Fruit fly (Drosophila melanogaster) whole organism, adult: ENCODE results near the gene Nrd1.

ENCODE experiments used
- CG11617 ChIP-seq: fragments of 200-800 bp; sonication (Bioruptor generic); optimal IDR thresholded peaks from 2 replicates; lab custom pipeline; 2017; ENCODE audit warnings: mild to moderate bottlenecking, missing biosample characterization, missing genetic modification reagents, missing genetic modification characterization
- CG12768 ChIP-seq: fragments of 200-800 bp; sonication (Bioruptor generic); optimal IDR thresholded peaks from 2 replicates; lab custom pipeline; 2017; ENCODE audit warnings: missing biosample characterization, missing genetic modification characterization, mild to moderate bottlenecking, moderate library complexity, missing genetic modification reagents
- CG14711 ChIP-seq: fragments of 200-800 bp; sonication (Bioruptor generic); optimal IDR thresholded peaks from 2 replicates; lab custom pipeline; 2018; ENCODE audit warnings: missing biosample characterization, mild to moderate bottlenecking, missing genetic modification characterization, moderate library complexity
- CG1620 ChIP-seq: fragments of 200-800 bp; sonication (Bioruptor generic); optimal IDR thresholded peaks from 2 replicates; lab custom pipeline; 2016; ENCODE audit warnings: missing biosample characterization, missing genetic modification characterization
- CG33017 ChIP-seq: fragments of 200-800 bp; sonication (Bioruptor generic); optimal IDR thresholded peaks from 2 replicates; lab custom pipeline; 2018; ENCODE audit warnings: missing biosample characterization, mild to moderate bottlenecking, missing genetic modification characterization, moderate library complexity
- CG5204 ChIP-seq: fragments of 200-800 bp; sonication (Bioruptor generic); optimal IDR thresholded peaks from 2 replicates; lab custom pipeline; 2016; ENCODE audit warnings: missing biosample characterization, missing genetic modification characterization
- CG7045 ChIP-seq: fragments of 200-800 bp; sonication (Bioruptor generic); optimal IDR thresholded peaks from 2 replicates; lab custom pipeline; 2017; ENCODE audit warnings: missing biosample characterization, mild to moderate bottlenecking, missing genetic modification characterization
- CG7101 ChIP-seq: fragments of 200-800 bp; sonication (Bioruptor generic); optimal IDR thresholded peaks from 2 replicates; lab custom pipeline; 2018; ENCODE audit warnings: missing biosample characterization, mild to moderate bottlenecking, missing genetic modification characterization, moderate library complexity
- Clk ChIP-seq: fragments of 200-800 bp; sonication (Bioruptor generic); optimal IDR thresholded peaks from 2 replicates; lab custom pipeline; 2017; ENCODE audit warnings: missing biosample characterization, missing genetic modification characterization
- Crg-1 ChIP-seq: fragments of 200-800 bp; sonication (Bioruptor generic); optimal IDR thresholded peaks from 2 replicates; lab custom pipeline; 2016; ENCODE audit warnings: missing biosample characterization, missing genetic modification characterization
- Hr96 ChIP-seq: fragments of 200-800 bp; sonication (Bioruptor generic); optimal IDR thresholded peaks from 2 replicates; lab custom pipeline; 2016; ENCODE audit warnings: missing biosample characterization, missing genetic modification characterization
- Mnt ChIP-seq: fragments of 200-800 bp; sonication (Bioruptor generic); optimal IDR thresholded peaks from 2 replicates; lab custom pipeline; 2016; ENCODE audit warnings: missing biosample characterization, mild to moderate bottlenecking, missing genetic modification characterization
- bab1 ChIP-seq: fragments of 200-800 bp; sonication (Bioruptor generic); optimal IDR thresholded peaks from 3 replicates; lab custom pipeline; 2019; ENCODE audit warnings: missing biosample characterization, mild to moderate bottlenecking, missing genetic modification characterization, moderate library complexity
- cic ChIP-seq: fragments of 200-800 bp; sonication (Bioruptor generic); optimal IDR thresholded peaks from 2 replicates; lab custom pipeline; 2017; ENCODE audit warnings: missing biosample characterization, mild to moderate bottlenecking, missing genetic modification characterization, moderate library complexity
- cnc ChIP-seq, 2 experiments: fragments of >200 bp; optimal IDR thresholded peaks; 2 replicates each; lab custom pipeline; 2017
- kay ChIP-seq: fragments of 200-800 bp; sonication (Bioruptor generic); peaks from one replicate; lab custom pipeline; 2016; ENCODE audit warnings: missing biosample characterization, missing genetic modification characterization, borderline replicate concordance
- ovo ChIP-seq: fragments of 200-800 bp; sonication (Bioruptor generic); optimal IDR thresholded peaks from 2 replicates; lab custom pipeline; 2016; ENCODE audit warnings: missing biosample characterization, missing genetic modification characterization
- pad ChIP-seq: fragments of 200-800 bp; sonication (Bioruptor generic); optimal IDR thresholded peaks from 3 replicates; lab custom pipeline; 2017; ENCODE audit warnings: missing biosample characterization, missing genetic modification characterization, mild to moderate bottlenecking, moderate library complexity, missing genetic modification reagents
- tj ChIP-seq: fragments of 200-800 bp; sonication (Bioruptor generic); optimal IDR thresholded peaks from 3 replicates; lab custom pipeline; 2017; ENCODE audit warnings: missing biosample characterization, mild to moderate bottlenecking, missing genetic modification characterization, moderate library complexity
- toe ChIP-seq: fragments of 200-800 bp; sonication (Bioruptor generic); optimal IDR thresholded peaks from 2 replicates; lab custom pipeline; 2016; ENCODE audit warnings: missing biosample characterization, missing genetic modification characterization

The Nrd1 gene

dm6 chrX:11818047-11818766, 50.5 kb downstream of the Nrd1 start:
- TF ChIP-seq CG5204 (GFP tag; lab: Kevin White, UChicago), result peak; percentile 83
- peak; percentile 95 for TF ChIP-seq bab1 (GFP tag; lab: Kevin White, UChicago)
- peak; percentile 88 for TF ChIP-seq CG12768 (GFP tag; lab: Kevin White, UChicago)
- peak; percentile 64 for TF ChIP-seq ovo (GFP tag; lab: Kevin White, UChicago)
- TF ChIP-seq kay (GFP tag; lab: Kevin White, UChicago), result peak; percentile 90
- TF ChIP-seq toe (GFP tag; lab: Kevin White, UChicago), result peak; percentile 66
- no peak for TF ChIP-seq cnc (optimal IDR thresholded peaks at IDR 0.05; lab: Kevin White, UChicago)
- peak; percentile 91 for TF ChIP-seq CG14711 (tag; lab: Kevin White, UChicago)
- peak; percentile 68 for TF ChIP-seq cic (GFP tag; lab: Kevin White, UChicago)
- peak; percentile 82 for TF ChIP-seq CG1620 (GFP tag; lab: Kevin White, UChicago)
- peak; percentile 87 for TF ChIP-seq Mnt (GFP tag; lab: Kevin White, UChicago)
- peak; percentile 81 for TF ChIP-seq pad (GFP tag; lab: Kevin White, UChicago)
- TF ChIP-seq CG11617 (GFP tag; lab: Kevin White, UChicago), result peak; percentile 93
- peak; percentile 69 for TF ChIP-seq Clk (GFP tag; lab: Kevin White, UChicago)
- peak; percentile 75 for TF ChIP-seq Crg-1 (GFP tag; lab: Kevin White, UChicago)
- TF ChIP-seq CG33017 (tag; lab: Kevin White, UChicago), result peak; percentile 89
- peak; percentile 96 for TF ChIP-seq CG7101
- peak; percentile 78 for TF ChIP-seq tj
- TF ChIP-seq Hr96 (GFP tag; lab: Kevin White, UChicago), result peak; percentile 93
- peak; percentile 89 for TF ChIP-seq CG7045 (GFP tag; lab: Kevin White, UChicago)

- TF ChIP-seq CG5204 (GFP tag; lab: Kevin White, UChicago), result no peak
- TF ChIP-seq cnc (optimal IDR thresholded peaks at IDR 0.05; lab: Kevin White, UChicago), result no peak
- no peak for TF ChIP-seq bab1 (GFP tag; lab: Kevin White, UChicago)
- TF ChIP-seq Mnt (GFP tag; lab: Kevin White, UChicago), result no peak
- TF ChIP-seq tj, result peak; percentile 86
- TF ChIP-seq Crg-1 (GFP tag; lab: Kevin White, UChicago), result peak; percentile 37
- no peak for TF ChIP-seq Clk (GFP tag; lab: Kevin White, UChicago)
- TF ChIP-seq pad (GFP tag; lab: Kevin White, UChicago), result no peak
- no peak for TF ChIP-seq Hr96 (GFP tag; lab: Kevin White, UChicago)
- TF ChIP-seq CG33017 (tag; lab: Kevin White, UChicago), result no peak
- TF ChIP-seq ovo (GFP tag; lab: Kevin White, UChicago), result no peak
- TF ChIP-seq CG12768 (GFP tag; lab: Kevin White, UChicago), result no peak
- no peak for TF ChIP-seq CG7045 (GFP tag; lab: Kevin White, UChicago)
Measured at dm6 chrX:11817183-11817972, 51.3 kb downstream of the Nrd1 start.

- TF ChIP-seq toe (GFP tag; lab: Kevin White, UChicago), result no peak
- no peak for TF ChIP-seq cnc (optimal IDR thresholded peaks at IDR 0.05; lab: Kevin White, UChicago)
- no peak for TF ChIP-seq CG33017 (tag; lab: Kevin White, UChicago)
- no peak for TF ChIP-seq CG12768 (GFP tag; lab: Kevin White, UChicago)
- no peak for TF ChIP-seq Clk (GFP tag; lab: Kevin White, UChicago)
- peak; percentile 44 for TF ChIP-seq CG11617 (GFP tag; lab: Kevin White, UChicago)
- no peak for TF ChIP-seq Crg-1 (GFP tag; lab: Kevin White, UChicago)
- TF ChIP-seq ovo (GFP tag; lab: Kevin White, UChicago), result peak; percentile 61
- no peak for TF ChIP-seq Hr96 (GFP tag; lab: Kevin White, UChicago)
- TF ChIP-seq kay (GFP tag; lab: Kevin White, UChicago), result no peak
- TF ChIP-seq CG1620 (GFP tag; lab: Kevin White, UChicago), result no peak
- peak; percentile 1 for TF ChIP-seq CG7101
- TF ChIP-seq CG14711 (tag; lab: Kevin White, UChicago), result peak; percentile 35
- TF ChIP-seq pad (GFP tag; lab: Kevin White, UChicago), result peak; percentile 8
- TF ChIP-seq CG5204 (GFP tag; lab: Kevin White, UChicago), result no peak
- no peak for TF ChIP-seq bab1 (GFP tag; lab: Kevin White, UChicago)
- TF ChIP-seq CG7045 (GFP tag; lab: Kevin White, UChicago), result no peak
- TF ChIP-seq tj, result no peak
- peak; percentile 34 for TF ChIP-seq Mnt (GFP tag; lab: Kevin White, UChicago)
- no peak for TF ChIP-seq cic (GFP tag; lab: Kevin White, UChicago)
Measured at dm6 chrX:11816434-11816948, 52.2 kb downstream of the Nrd1 start, which contains the start of the genes CG1578 and rudhira. Gene CG1578, minus strand, starts transcription at chrX:11816551. Gene rudhira, plus strand, starts transcription at chrX:11816898.

DNA sequence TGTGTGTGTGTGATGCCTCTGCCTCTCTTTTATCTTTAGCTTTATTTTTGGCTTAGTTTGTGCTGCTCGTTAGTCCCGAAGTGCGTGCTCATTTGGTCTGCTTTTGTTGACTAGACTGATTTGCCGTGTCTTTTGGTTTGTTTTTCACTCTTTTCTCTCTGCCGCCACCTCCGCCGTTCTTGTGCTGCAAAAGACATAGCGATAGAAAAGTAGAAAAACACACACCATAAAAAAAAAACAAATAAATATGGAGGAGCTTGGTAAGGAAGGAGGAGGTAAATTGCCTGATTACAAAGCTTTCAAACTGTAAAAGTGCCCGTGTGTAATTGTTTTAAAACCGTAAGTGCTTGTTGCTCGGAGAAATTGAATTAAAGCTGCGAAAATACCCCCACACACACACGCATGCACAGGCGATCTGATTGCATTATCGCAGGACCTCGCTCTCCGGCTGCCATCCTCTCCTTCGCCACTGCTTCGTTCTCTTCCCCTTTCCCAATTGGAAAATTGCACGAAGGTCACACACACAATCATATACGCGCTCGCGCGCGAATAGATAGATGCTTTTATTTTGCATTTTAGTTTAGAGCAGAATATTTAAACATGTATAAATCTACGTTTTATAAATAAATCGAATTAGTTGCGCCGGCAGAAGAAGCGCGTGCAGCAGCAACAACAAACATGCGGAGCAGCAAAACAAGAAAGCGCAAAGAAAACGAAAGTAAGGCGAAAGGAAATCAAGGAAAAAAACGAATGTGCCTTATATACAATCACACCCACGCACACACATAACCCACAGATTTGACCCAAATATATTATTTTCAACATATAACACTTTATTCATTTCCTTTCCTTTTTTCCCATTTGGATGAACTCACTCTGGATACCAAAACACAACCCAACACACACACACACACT, 53.1 kb downstream of the Nrd1 start:
- TF ChIP-seq CG33017 (tag; lab: Kevin White, UChicago), result no peak
- no peak for TF ChIP-seq Crg-1 (GFP tag; lab: Kevin White, UChicago)
- TF ChIP-seq bab1 (GFP tag; lab: Kevin White, UChicago), result no peak
- TF ChIP-seq pad (GFP tag; lab: Kevin White, UChicago), result no peak
- no peak for TF ChIP-seq CG5204 (GFP tag; lab: Kevin White, UChicago)
- no peak for TF ChIP-seq Hr96 (GFP tag; lab: Kevin White, UChicago)
- TF ChIP-seq CG7101, result no peak
- no peak for TF ChIP-seq CG1620 (GFP tag; lab: Kevin White, UChicago)
- TF ChIP-seq tj, result no peak
- TF ChIP-seq toe (GFP tag; lab: Kevin White, UChicago), result no peak
- no peak for TF ChIP-seq Mnt (GFP tag; lab: Kevin White, UChicago)
